Worm (Caenorhabditis elegans): ENCODE measurements around the gene str-261.

ce11 chrIII:11066691-11067090 is 7.6 kb upstream of the str-261 start:
- TF ChIP-seq unc-42 (tag; optimal IDR thresholded peaks at IDR 0.05) (no peak), pqm-1 (tag; optimal IDR thresholded peaks at IDR 0.05) (no peak), tbx-7 (tag; optimal IDR thresholded peaks at IDR 0.05) (no peak), ceh-31 (tag; optimal IDR thresholded peaks at IDR 0.05) (no peak), C38D4.7 (GFP tag; optimal IDR thresholded peaks at IDR 0.05) (no peak), F13H6.1 (tag; optimal IDR thresholded peaks at IDR 0.05) (no peak), nfya-1 (tag; optimal IDR thresholded peaks at IDR 0.05) (peak; percentile 48), ahr-1 (tag; optimal IDR thresholded peaks at IDR 0.05) (no peak), fkh-10 (GFP tag; optimal IDR thresholded peaks at IDR 0.05) (no peak), rnt-1 (tag; optimal IDR thresholded peaks at IDR 0.05) (no peak), sox-4 (tag; optimal IDR thresholded peaks at IDR 0.05) (no peak), hlh-8 (tag; optimal IDR thresholded peaks at IDR 0.05) (no peak), ceh-14 (tag; optimal IDR thresholded peaks at IDR 0.05) (no peak), unc-55 (GFP tag; optimal IDR thresholded peaks at IDR 0.05) (no peak)

Data from whole organism, late embryonic.